Fruit fly (Drosophila melanogaster) whole organism, prepupa: Measurements from ENCODE around the gene Clbn.

Experiments
- CG10631 ChIP-seq: fragments of 200-800 bp; sonication (Bioruptor generic); optimal IDR thresholded peaks from 2 replicates; lab custom pipeline; 2016; ENCODE audit warnings: missing biosample characterization, missing genetic modification characterization
- CG11294 ChIP-seq: fragments of 200-800 bp; sonication (Bioruptor generic); IDR thresholded peaks from 2 replicates; pipeline ENCODE4 v1.3.6; 2022; ENCODE audit warnings: missing biosample characterization, missing genetic modification characterization
- CG1621 ChIP-seq: fragments of 200-800 bp; sonication (Bioruptor generic); optimal IDR thresholded peaks from 3 replicates; lab custom pipeline; 2018; ENCODE audit warnings: missing biosample characterization, mild to moderate bottlenecking, missing genetic modification characterization
- CG3032 ChIP-seq: fragments of 200-800 bp; optimal IDR thresholded peaks from 2 replicates; lab custom pipeline; 2019; ENCODE audit warnings: missing biosample characterization, mild to moderate bottlenecking, missing genetic modification characterization, moderate library complexity
- CG32006 ChIP-seq: fragments of 200-800 bp; sonication (Bioruptor generic); optimal IDR thresholded peaks from 3 replicates; lab custom pipeline; 2017; ENCODE audit warnings: missing biosample characterization, mild to moderate bottlenecking, missing genetic modification characterization
- CG6163 ChIP-seq: fragments of 200-800 bp; sonication (Bioruptor generic); IDR thresholded peaks from 3 replicates; pipeline ENCODE4 v1.3.6; 2022; ENCODE audit warnings: missing biosample characterization, missing genetic modification characterization
- OdsH ChIP-seq: fragments of 200-800 bp; sonication (Bioruptor generic); optimal IDR thresholded peaks from 3 replicates; lab custom pipeline; 2016; ENCODE audit warnings: missing biosample characterization, missing genetic modification characterization

- TF ChIP-seq CG11294 (no peak), CG6163 (GFP tag; lab: Robert Waterston, UW) (no peak), CG3032 (tag; lab: Kevin White, UChicago) (no peak), OdsH (GFP tag; lab: Kevin White, UChicago) (no peak), CG1621 (tag; lab: Kevin White, UChicago) (no peak), CG32006 (GFP tag; lab: Kevin White, UChicago) (no peak), CG10631 (GFP tag; lab: Kevin White, UChicago) (no peak)
These were observed 34.2 kb downstream of the Clbn start for dm6 chr3R:25161520-25161919.
